Worm (Caenorhabditis elegans): Measurements from ENCODE around the gene Y73F8A.12.

The Y73F8A.12 gene

ce11 chrIV:15275363-15275854 lies 36.1 kb downstream of the Y73F8A.12 start, which contains the start of gene ccg-1:
TSS of gene ccg-1 (minus strand) at chrIV:15275804.
- TF ChIP-seq unc-62 (GFP tag; optimal IDR thresholded peaks at IDR 0.05), result no peak

ce11 chrIV:15274063-15274462 lies 37.4 kb downstream of the Y73F8A.12 start:
- no peak for TF ChIP-seq unc-62 (GFP tag; optimal IDR thresholded peaks at IDR 0.05)

Measured in whole organism, dauer.